Worm (Caenorhabditis elegans) whole organism, L1 larva: Measurements from ENCODE around the gene plc-1.

ENCODE experiments used
- C04F5.9 ChIP-seq: sonication (generic microtip); optimal IDR thresholded peaks from 2 replicates; lab custom pipeline; 2016; ENCODE audit warnings: missing genetic modification characterization, missing compliant biosample characterization
- C16A3.4 ChIP-seq: fragments of 150-350 bp; optimal IDR thresholded peaks from 2 replicates; lab custom pipeline; 2014; ENCODE audit warnings: missing biosample characterization, missing genetic modification characterization
- aha-1 ChIP-seq: fragments of 150-350 bp; optimal IDR thresholded peaks from 2 replicates; lab custom pipeline; 2014; ENCODE audit warnings: missing biosample characterization, missing genetic modification characterization
- aly-2 ChIP-seq: fragments of 150-350 bp; optimal IDR thresholded peaks from 2 replicates; lab custom pipeline; 2014; ENCODE audit warnings: missing biosample characterization, missing genetic modification characterization
- blmp-1 ChIP-seq: fragments of 150-350 bp; optimal IDR thresholded peaks from 2 replicates; lab custom pipeline; 2014; ENCODE audit warnings: missing biosample characterization, missing genetic modification characterization
- ceh-63 ChIP-seq: fragments of 200-800 bp; sonication (Bioruptor generic); optimal IDR thresholded peaks from 2 replicates; lab custom pipeline; 2018; ENCODE audit warnings: mild to moderate bottlenecking, missing genetic modification characterization, missing compliant biosample characterization
- ceh-88 ChIP-seq: fragments of 200-800 bp; sonication (Bioruptor generic); IDR thresholded peaks from 2 replicates; pipeline ENCODE4 v1.3.6; 2022; ENCODE audit warnings: missing genetic modification characterization, missing compliant biosample characterization
- ces-1 ChIP-seq: fragments of 150-350 bp; optimal IDR thresholded peaks from 2 replicates; lab custom pipeline; 2014; ENCODE audit warnings: missing biosample characterization, missing genetic modification reagents, missing genetic modification characterization
- dpl-1 ChIP-seq, 3 experiments: fragments of 150-350 bp in 2 of 3; sonication (generic microtip) in 1 of 3; optimal IDR thresholded peaks; 2 replicates each; lab custom pipeline; 2014 to 2017; ENCODE audit warnings: missing biosample characterization in 3 of 3, missing genetic modification characterization in 3 of 3, missing genetic modification reagents in 3 of 3
- dsc-1 ChIP-seq: sonication (generic microtip); optimal IDR thresholded peaks from 2 replicates; lab custom pipeline; 2016; ENCODE audit warnings: mild to moderate bottlenecking, missing genetic modification characterization, missing compliant biosample characterization
- efl-1 ChIP-seq, 4 experiments: fragments of 150-350 bp; optimal IDR thresholded peaks in 3 of 4; peaks in 1 of 4; 1 replicate in 1 of 4; 2 replicates in 3 of 4; lab custom pipeline; 2014; ENCODE audit warnings: missing biosample characterization in 2 of 4, missing genetic modification characterization in 2 of 4, missing genetic modification reagents in 2 of 4
- efl-3 ChIP-seq: fragments of 200-800 bp; sonication (Bioruptor generic); optimal IDR thresholded peaks from 2 replicates; lab custom pipeline; 2018; ENCODE audit warnings: mild to moderate bottlenecking, missing genetic modification characterization, missing compliant biosample characterization
- elt-2 ChIP-seq: sonication (generic microtip); optimal IDR thresholded peaks from 2 replicates; lab custom pipeline; 2016; ENCODE audit warnings: missing genetic modification characterization, mild to moderate bottlenecking, inconsistent platforms, missing compliant biosample characterization, missing genetic modification reagents
- ets-5 ChIP-seq: fragments of 200-800 bp; sonication (Bioruptor generic); IDR thresholded peaks from 2 replicates; pipeline ENCODE4 v1.3.6; 2022; ENCODE audit warnings: missing genetic modification characterization, missing compliant biosample characterization
- fkh-10 ChIP-seq: sonication (generic microtip); optimal IDR thresholded peaks from 2 replicates; lab custom pipeline; 2017; ENCODE audit warnings: missing biosample characterization, missing genetic modification reagents, missing genetic modification characterization
- fkh-4 ChIP-seq: sonication (generic microtip); optimal IDR thresholded peaks from 2 replicates; lab custom pipeline; 2016; ENCODE audit warnings: missing compliant biosample characterization, missing genetic modification characterization, borderline replicate concordance
- fkh-8 ChIP-seq: sonication (generic microtip); optimal IDR thresholded peaks from 2 replicates; lab custom pipeline; 2016; ENCODE audit warnings: mild to moderate bottlenecking, missing genetic modification characterization, missing compliant biosample characterization
- fos-1 ChIP-seq: fragments of 150-350 bp; optimal IDR thresholded peaks from 2 replicates; lab custom pipeline; 2014; ENCODE audit warnings: missing biosample characterization, missing genetic modification characterization
- grh-1 ChIP-seq: fragments of 200-800 bp; sonication (Bioruptor generic); IDR thresholded peaks from 2 replicates; pipeline ENCODE4 v1.3.6; 2022; ENCODE audit warnings: missing genetic modification reagents, missing genetic modification characterization, missing compliant biosample characterization
- hlh-4 ChIP-seq: sonication (generic microtip); optimal IDR thresholded peaks from 2 replicates; lab custom pipeline; 2016; ENCODE audit warnings: mild to moderate bottlenecking, missing genetic modification characterization, missing compliant biosample characterization
- isw-1 ChIP-seq: fragments of 200-800 bp; sonication (Bioruptor generic); IDR thresholded peaks from 2 replicates; pipeline ENCODE4 v1.3.6; 2022; ENCODE audit warnings: missing genetic modification characterization, missing compliant biosample characterization
- jun-1 ChIP-seq: fragments of 150-350 bp; optimal IDR thresholded peaks from 2 replicates; lab custom pipeline; 2014; ENCODE audit warnings: missing biosample characterization, missing genetic modification reagents, missing genetic modification characterization
- lin-14 ChIP-seq: fragments of 200-800 bp; sonication (Bioruptor generic); optimal IDR thresholded peaks from 2 replicates; lab custom pipeline; 2018; ENCODE audit warnings: mild to moderate bottlenecking, missing genetic modification characterization, moderate library complexity, missing compliant biosample characterization
- lin-15B ChIP-seq: fragments of 150-350 bp; sonication (generic microtip); optimal IDR thresholded peaks from 3 replicates; lab custom pipeline; 2014; ENCODE audit warnings: missing biosample characterization, missing genetic modification characterization
- lin-35 ChIP-seq, 2 experiments: fragments of 150-350 bp; optimal IDR thresholded peaks; 2 replicates each; lab custom pipeline; 2014; ENCODE audit warnings: missing biosample characterization in 2 of 2, missing genetic modification characterization in 2 of 2, missing genetic modification reagents in 2 of 2
- lin-39 ChIP-seq: fragments of 150-350 bp; optimal IDR thresholded peaks from 2 replicates; lab custom pipeline; 2014; ENCODE audit warnings: missing biosample characterization, missing genetic modification reagents, missing genetic modification characterization
- lir-3 ChIP-seq: sonication (generic microtip); optimal IDR thresholded peaks from 2 replicates; lab custom pipeline; 2016; ENCODE audit warnings: mild to moderate bottlenecking, missing genetic modification characterization, moderate library complexity, missing compliant biosample characterization; ENCODE audit not compliant: poor library complexity
- mab-9 ChIP-seq: fragments of 200-800 bp; sonication (Bioruptor generic); IDR thresholded peaks from 2 replicates; pipeline ENCODE4 v1.3.6; 2022; ENCODE audit warnings: missing genetic modification reagents, missing genetic modification characterization, missing compliant biosample characterization
- mef-2 ChIP-seq: fragments of 150-350 bp; optimal IDR thresholded peaks from 2 replicates; lab custom pipeline; 2014; ENCODE audit warnings: missing biosample characterization, missing genetic modification characterization
- nhr-12 ChIP-seq: sonication (generic microtip); optimal IDR thresholded peaks from 2 replicates; lab custom pipeline; 2017; ENCODE audit warnings: missing biosample characterization, missing genetic modification characterization
- nhr-19 ChIP-seq: fragments of 200-800 bp; sonication (Bioruptor generic); conservative IDR thresholded peaks from 2 replicates; pipeline ENCODE4 v1.3.6; 2022; ENCODE audit warnings: missing genetic modification characterization, missing compliant biosample characterization
- nhr-237 ChIP-seq: fragments of 150-350 bp; optimal IDR thresholded peaks from 2 replicates; lab custom pipeline; 2014; ENCODE audit warnings: missing biosample characterization, missing genetic modification characterization
- nhr-71 ChIP-seq: sonication (generic microtip); optimal IDR thresholded peaks from 2 replicates; lab custom pipeline; 2016; ENCODE audit warnings: mild to moderate bottlenecking, missing genetic modification characterization, moderate library complexity, missing compliant biosample characterization
- nhr-84 ChIP-seq: sonication (generic microtip); optimal IDR thresholded peaks from 2 replicates; lab custom pipeline; 2017; ENCODE audit warnings: missing biosample characterization, missing genetic modification characterization
- nhr-85 ChIP-seq: sonication (generic microtip); peaks from one replicate; lab custom pipeline; 2016; ENCODE audit warnings: missing genetic modification characterization, inconsistent platforms, missing compliant biosample characterization
- pag-3 ChIP-seq: sonication (generic microtip); optimal IDR thresholded peaks from 2 replicates; lab custom pipeline; 2017; ENCODE audit warnings: missing genetic modification characterization, mild to moderate bottlenecking, missing compliant biosample characterization, antibody characterized with exemption, borderline replicate concordance; ENCODE audit not compliant: insufficient read depth
- skn-1 ChIP-seq: fragments of 150-350 bp; optimal IDR thresholded peaks from 2 replicates; lab custom pipeline; 2014; ENCODE audit warnings: missing biosample characterization, missing genetic modification characterization
- snu-23 ChIP-seq: sonication (generic microtip); optimal IDR thresholded peaks from 2 replicates; lab custom pipeline; 2016; ENCODE audit warnings: missing genetic modification characterization, missing compliant biosample characterization
- sox-4 ChIP-seq: sonication (generic microtip); optimal IDR thresholded peaks from 2 replicates; lab custom pipeline; 2016; ENCODE audit warnings: missing genetic modification characterization, missing compliant biosample characterization
- sptf-1 ChIP-seq: fragments of 150-350 bp; optimal IDR thresholded peaks from 2 replicates; lab custom pipeline; 2014; ENCODE audit warnings: missing biosample characterization, missing genetic modification characterization
- sup-37 ChIP-seq: fragments of 200-800 bp; sonication (Bioruptor generic); optimal IDR thresholded peaks from 2 replicates; lab custom pipeline; 2018; ENCODE audit warnings: mild to moderate bottlenecking, missing genetic modification characterization, missing compliant biosample characterization
- swsn-7 ChIP-seq: sonication (generic microtip); optimal IDR thresholded peaks from 2 replicates; lab custom pipeline; 2016; ENCODE audit warnings: missing genetic modification characterization, missing compliant biosample characterization
- tbx-2 ChIP-seq: sonication (generic microtip); optimal IDR thresholded peaks from 2 replicates; lab custom pipeline; 2016; ENCODE audit warnings: missing genetic modification characterization, missing compliant biosample characterization
- tlp-1 ChIP-seq: fragments of 150-350 bp; optimal IDR thresholded peaks from 2 replicates; lab custom pipeline; 2014; ENCODE audit warnings: missing biosample characterization, missing genetic modification characterization
- unc-130 ChIP-seq: fragments of 150-350 bp; optimal IDR thresholded peaks from 2 replicates; lab custom pipeline; 2017; ENCODE audit warnings: missing biosample characterization, missing genetic modification characterization, inconsistent platforms
- unc-30 ChIP-seq: sonication (generic microtip); optimal IDR thresholded peaks from 2 replicates; lab custom pipeline; 2017; ENCODE audit warnings: missing biosample characterization, missing genetic modification characterization
- unc-62 ChIP-seq: fragments of 150-350 bp; optimal IDR thresholded peaks from 2 replicates; lab custom pipeline; 2014; ENCODE audit warnings: missing biosample characterization, missing genetic modification reagents, missing genetic modification characterization
- unc-98 ChIP-seq: fragments of 200-800 bp; sonication (Bioruptor generic); IDR thresholded peaks from 2 replicates; pipeline ENCODE4 v1.3.6; 2022; ENCODE audit warnings: missing genetic modification characterization, missing compliant biosample characterization
- vab-15 ChIP-seq: sonication (generic microtip); optimal IDR thresholded peaks from 2 replicates; lab custom pipeline; 2017; ENCODE audit warnings: missing genotype, mild to moderate bottlenecking, missing genetic modification characterization, missing compliant biosample characterization
- zip-4 ChIP-seq: fragments of 200-800 bp; sonication (Bioruptor generic); optimal IDR thresholded peaks from 2 replicates; lab custom pipeline; 2018; ENCODE audit warnings: mild to moderate bottlenecking, missing genetic modification characterization, moderate library complexity, missing compliant biosample characterization
- ztf-11 ChIP-seq, 2 experiments: sonication (generic microtip); optimal IDR thresholded peaks; 2 replicates each; lab custom pipeline; 2016 to 2017; ENCODE audit warnings: missing genetic modification characterization in 2 of 2, missing biosample characterization in 1 of 2, missing compliant biosample characterization in 1 of 2
- ztf-4 ChIP-seq: fragments of 150-350 bp; optimal IDR thresholded peaks from 2 replicates; lab custom pipeline; 2014; ENCODE audit warnings: missing biosample characterization, missing genetic modification characterization

The plc-1 gene

DNA sequence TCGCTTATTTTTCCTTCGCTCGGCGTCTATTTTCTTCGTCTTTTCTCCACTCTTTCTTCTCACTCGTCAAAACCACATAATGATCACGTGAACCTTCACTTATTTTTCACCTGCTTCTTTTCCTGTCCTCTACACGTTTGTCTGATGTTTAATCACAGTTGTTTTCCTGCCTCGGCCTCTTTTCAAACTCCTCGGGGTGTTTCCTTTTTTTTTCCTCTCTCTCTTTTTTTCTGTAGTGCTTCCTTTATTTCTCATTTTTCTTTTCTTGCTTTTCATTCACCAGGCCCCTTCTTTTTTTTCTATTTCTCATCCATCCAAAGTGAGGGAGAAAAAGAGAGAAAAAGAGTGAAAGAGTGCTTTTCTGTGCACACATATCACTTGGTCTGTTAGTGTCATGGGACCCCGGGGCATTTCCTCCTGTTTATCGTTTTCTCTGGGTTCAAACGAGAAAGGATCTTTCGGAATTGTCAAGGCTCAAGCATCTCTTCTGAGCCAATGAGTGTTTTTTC lies 67.4 kb downstream of the plc-1 start (continued):
- TF ChIP-seq fkh-4 (tag; lab: Kevin White, UChicago) (no peak), ztf-4 (tag; lab: Kevin White, UChicago) (peak; percentile 74), ceh-63 (GFP tag; lab: Kevin White, UChicago) (no peak), lin-15B (no peak), hlh-4 (no peak), ces-1 (no peak), skn-1 (tag; lab: Kevin White, UChicago) (peak; percentile 75), C04F5.9 (tag; lab: Kevin White, UChicago) (peak; percentile 67), lin-14 (GFP tag; lab: Kevin White, UChicago) (peak; percentile 99), snu-23 (GFP tag; lab: Kevin White, UChicago) (peak; percentile 95), fos-1 (tag; lab: Kevin White, UChicago) (peak; percentile 23), sup-37 (peak; percentile 67), nhr-237 (tag; lab: Kevin White, UChicago) (peak; percentile 85), vab-15 (tag; lab: Kevin White, UChicago) (peak; percentile 46), nhr-85 (tag; lab: Kevin White, UChicago) (peak; percentile 97), lir-3 (tag; lab: Kevin White, UChicago) (peak; percentile 40), fkh-10 (GFP tag; lab: Kevin White, UChicago) (peak; percentile 76), mab-9 (no peak), efl-3 (GFP tag; lab: Kevin White, UChicago) (no peak), mef-2 (peak; percentile 71), nhr-19 (GFP tag; lab: Robert Waterston, UW) (peak; percentile 89), nhr-71 (peak; percentile 99), lin-39 (tag; lab: Kevin White, UChicago) (peak; percentile 78), ztf-11 (tag; optimal IDR thresholded peaks at IDR 0.05; lab: Kevin White, UChicago) (no peak), C16A3.4 (tag; lab: Kevin White, UChicago) (peak; percentile 67), dpl-1 (GFP tag; optimal IDR thresholded peaks at IDR 0.05; lab: Kevin White, UChicago) (peak; percentile 22 to 31 (median 24)), elt-2 (tag; lab: Kevin White, UChicago) (peak; percentile 45), lin-35 (GFP tag; optimal IDR thresholded peaks at IDR 0.05; lab: Kevin White, UChicago) (peak; percentile 41 to 75), zip-4 (GFP tag; lab: Kevin White, UChicago) (peak; percentile 29), pag-3 (tag; lab: Kevin White, UChicago) (peak; percentile 45), dsc-1 (tag; lab: Kevin White, UChicago) (peak; percentile 74), unc-30 (tag; lab: Kevin White, UChicago) (no peak), nhr-12 (tag; lab: Kevin White, UChicago) (no peak), blmp-1 (tag; lab: Kevin White, UChicago) (peak; percentile 100), grh-1 (GFP tag; lab: Robert Waterston, UW) (peak; percentile 61), unc-130 (tag; lab: Kevin White, UChicago) (peak; percentile 60), aly-2 (peak; percentile 13), aha-1 (tag; lab: Kevin White, UChicago) (peak; percentile 17), tlp-1 (tag; lab: Kevin White, UChicago) (no peak), nhr-84 (tag; lab: Kevin White, UChicago) (no peak), unc-62 (GFP tag; lab: Kevin White, UChicago) (no peak), tbx-2 (tag; lab: Kevin White, UChicago) (peak; percentile 96), efl-1 (optimal IDR thresholded peaks at IDR 0.05; lab: Kevin White, UChicago) (peak; percentile 50 to 55), efl-1 (GFP tag; optimal IDR thresholded peaks at IDR 0.05 in 1 of 2; lab: Kevin White, UChicago) (peak; percentile 19 to 87), unc-98 (GFP tag; lab: Robert Waterston, UW) (peak; percentile 34; the same call in 1 of the 2 replicates), swsn-7 (peak; percentile 87), sptf-1 (tag; lab: Kevin White, UChicago) (no peak), ceh-88 (GFP tag; lab: Robert Waterston, UW) (peak; percentile 61; the same call in 1 of the 2 replicates), fkh-8 (tag; lab: Kevin White, UChicago) (peak; percentile 92), isw-1 (GFP tag; lab: Robert Waterston, UW) (peak; percentile 50), ets-5 (GFP tag; lab: Robert Waterston, UW) (no peak), jun-1 (tag; lab: Kevin White, UChicago) (peak; percentile 65), sox-4 (tag; lab: Kevin White, UChicago) (peak; percentile 75)
